Worm (Caenorhabditis elegans) whole organism, L4 larva: ENCODE data around the gene srf-3.
A peak's percentile ranks its signal among the peaks of the same experiment; 100 is the strongest.

ENCODE experiments used
- F10B5.3 ChIP-seq: sonication (generic microtip); optimal IDR thresholded peaks from 2 replicates; lab custom pipeline; 2016; ENCODE audit warnings: mild to moderate bottlenecking, missing genetic modification characterization, missing compliant biosample characterization
- aha-1 ChIP-seq: fragments of 150-350 bp; peaks from one replicate; lab custom pipeline; 2014; ENCODE audit warnings: missing biosample characterization, missing genetic modification characterization
- arid-1 ChIP-seq: fragments of 200-800 bp; sonication (Bioruptor generic); conservative IDR thresholded peaks from 2 replicates; pipeline ENCODE4 v1.3.6; 2022; ENCODE audit warnings: missing genetic modification reagents, missing genetic modification characterization, missing compliant biosample characterization
- attf-4 ChIP-seq: sonication (generic microtip); optimal IDR thresholded peaks from 3 replicates; lab custom pipeline; 2017; ENCODE audit warnings: missing biosample characterization, missing genetic modification characterization
- ceh-20 ChIP-seq: fragments of 200-800 bp; sonication (Bioruptor generic); IDR thresholded peaks from 2 replicates; pipeline ENCODE4 v1.3.6; 2022; ENCODE audit warnings: missing genetic modification reagents, missing genetic modification characterization, missing compliant biosample characterization
- ceh-82 ChIP-seq: sonication (generic microtip); optimal IDR thresholded peaks from 2 replicates; lab custom pipeline; 2017; ENCODE audit warnings: missing biosample characterization, missing genetic modification characterization
- ces-1 ChIP-seq: fragments of 150-350 bp; sonication (generic microtip); optimal IDR thresholded peaks from 4 replicates; lab custom pipeline; 2014; ENCODE audit warnings: missing biosample characterization, missing genetic modification reagents, missing genetic modification characterization
- ctbp-1 ChIP-seq: fragments of 200-800 bp; sonication (Bioruptor generic); IDR thresholded peaks from 2 replicates; pipeline ENCODE4 v1.3.6; 2022; ENCODE audit warnings: missing genetic modification reagents, missing genetic modification characterization, missing compliant biosample characterization
- daf-19 ChIP-seq: fragments of 200-800 bp; sonication (Bioruptor generic); conservative IDR thresholded peaks from 2 replicates; pipeline ENCODE4 v1.3.6; 2022; ENCODE audit warnings: missing genetic modification characterization, missing compliant biosample characterization
- dmd-6 ChIP-seq: fragments of 200-800 bp; sonication (Bioruptor generic); IDR thresholded peaks from 2 replicates; pipeline ENCODE4 v1.3.6; 2022; ENCODE audit warnings: missing genetic modification reagents, missing genetic modification characterization, missing compliant biosample characterization
- dpl-1 ChIP-seq: fragments of 150-350 bp; optimal IDR thresholded peaks from 2 replicates; lab custom pipeline; 2014; ENCODE audit warnings: missing biosample characterization, missing genetic modification reagents, missing genetic modification characterization
- dve-1 ChIP-seq: sonication (generic microtip); optimal IDR thresholded peaks from 2 replicates; lab custom pipeline; 2017; ENCODE audit warnings: antibody characterized with exemption, mild to moderate bottlenecking, missing genetic modification characterization, missing compliant biosample characterization; ENCODE audit not compliant: insufficient read depth
- hlh-11 ChIP-seq: fragments of 200-800 bp; sonication (Bioruptor generic); optimal IDR thresholded peaks from 2 replicates; lab custom pipeline; 2018; ENCODE audit warnings: mild to moderate bottlenecking, missing genetic modification characterization, missing compliant biosample characterization
- hlh-30 ChIP-seq: sonication (generic microtip); optimal IDR thresholded peaks from 2 replicates; lab custom pipeline; 2017; ENCODE audit warnings: antibody characterized with exemption, mild to moderate bottlenecking, missing genetic modification characterization, missing compliant biosample characterization; ENCODE audit not compliant: insufficient read depth
- lin-38 ChIP-seq: fragments of 200-800 bp; sonication (Bioruptor generic); IDR thresholded peaks from 2 replicates; pipeline ENCODE4 v1.3.6; 2022; ENCODE audit warnings: missing genetic modification reagents, missing genetic modification characterization, missing compliant biosample characterization
- madf-9 ChIP-seq: fragments of 200-800 bp; sonication (Bioruptor generic); conservative IDR thresholded peaks from 2 replicates; pipeline ENCODE4 v1.3.6; 2022; ENCODE audit warnings: missing genetic modification reagents, missing genetic modification characterization, missing compliant biosample characterization
- mdl-1 ChIP-seq, 2 experiments: fragments of 150-350 bp in 1 of 2; sonication (generic microtip) in 1 of 2; optimal IDR thresholded peaks; 2 replicates each; lab custom pipeline; 2014 to 2017; ENCODE audit warnings: missing biosample characterization in 2 of 2, missing genetic modification characterization in 2 of 2
- mes-2 ChIP-seq: sonication (generic microtip); optimal IDR thresholded peaks from 2 replicates; lab custom pipeline; 2016; ENCODE audit warnings: missing genotype, mild to moderate bottlenecking, missing genetic modification characterization, missing compliant biosample characterization; ENCODE audit not compliant: poor library complexity, severe bottlenecking
- nhr-11 ChIP-seq: fragments of 150-350 bp; optimal IDR thresholded peaks from 2 replicates; lab custom pipeline; 2014; ENCODE audit warnings: missing biosample characterization, missing genetic modification characterization
- nhr-237 ChIP-seq: sonication (generic microtip); optimal IDR thresholded peaks from 2 replicates; lab custom pipeline; 2017; ENCODE audit warnings: missing biosample characterization, missing genetic modification characterization
- nhr-28 ChIP-seq: fragments of 150-350 bp; optimal IDR thresholded peaks from 2 replicates; lab custom pipeline; 2014; ENCODE audit warnings: missing biosample characterization, missing genetic modification characterization
- nhr-41 ChIP-seq: fragments of 200-800 bp; sonication (Bioruptor generic); IDR thresholded peaks from 2 replicates; pipeline ENCODE4 v1.3.6; 2022; ENCODE audit warnings: missing genetic modification reagents, missing genetic modification characterization, missing compliant biosample characterization
- nhr-42 ChIP-seq: fragments of 200-800 bp; sonication (Bioruptor generic); IDR thresholded peaks from 2 replicates; pipeline ENCODE4 v1.3.6; 2022; ENCODE audit warnings: missing genetic modification characterization, missing compliant biosample characterization
- nhr-48 ChIP-seq: sonication (generic microtip); optimal IDR thresholded peaks from 2 replicates; lab custom pipeline; 2016; ENCODE audit warnings: mild to moderate bottlenecking, missing genetic modification characterization, missing compliant biosample characterization
- nhr-6 ChIP-seq: fragments of 150-350 bp; optimal IDR thresholded peaks from 2 replicates; lab custom pipeline; 2014; ENCODE audit warnings: missing biosample characterization, missing genetic modification characterization
- nhr-77 ChIP-seq: fragments of 150-350 bp; optimal IDR thresholded peaks from 2 replicates; lab custom pipeline; 2014; ENCODE audit warnings: missing biosample characterization, missing genetic modification characterization
- pha-4 ChIP-seq, 2 experiments: fragments of 150-350 bp in 1 of 2; fragments of 200-800 bp in 1 of 2; sonication (Bioruptor generic) in 1 of 2; IDR thresholded peaks in 1 of 2; optimal IDR thresholded peaks in 1 of 2; 2 replicates each; pipeline versions ENCODE4 v1.3.6 to Lab custom; 2014 to 2022; ENCODE audit warnings: missing genetic modification characterization in 2 of 2, missing genetic modification reagents in 2 of 2, missing biosample characterization in 1 of 2, missing compliant biosample characterization in 1 of 2
- php-3 ChIP-seq: fragments of 200-800 bp; sonication (Bioruptor generic); IDR thresholded peaks from 2 replicates; pipeline ENCODE4 v1.3.6; 2022; ENCODE audit warnings: missing genetic modification reagents, missing genetic modification characterization, missing compliant biosample characterization
- pqm-1 ChIP-seq: sonication (generic microtip); optimal IDR thresholded peaks from 2 replicates; lab custom pipeline; 2017; ENCODE audit warnings: missing biosample characterization, missing genetic modification characterization
- rbr-2 ChIP-seq: sonication (generic microtip); optimal IDR thresholded peaks from 2 replicates; lab custom pipeline; 2016; ENCODE audit warnings: missing genotype, missing genetic modification characterization, missing compliant biosample characterization
- spr-3 ChIP-seq: fragments of 200-800 bp; sonication (Bioruptor generic); optimal IDR thresholded peaks from 2 replicates; lab custom pipeline; 2018; ENCODE audit warnings: mild to moderate bottlenecking, missing genetic modification characterization, missing compliant biosample characterization
- tag-97 ChIP-seq: fragments of 200-800 bp; sonication (Bioruptor generic); IDR thresholded peaks from 2 replicates; pipeline ENCODE4 v1.3.6; 2022; ENCODE audit warnings: missing genetic modification characterization, missing compliant biosample characterization
- tra-1 ChIP-seq: fragments of 200-800 bp; sonication (Bioruptor generic); IDR thresholded peaks from 2 replicates; pipeline ENCODE4 v1.3.6; 2022; ENCODE audit warnings: missing genetic modification reagents, missing genetic modification characterization, missing compliant biosample characterization
- unc-62 ChIP-seq, 3 experiments: fragments of 150-350 bp in 1 of 3; sonication (generic microtip); optimal IDR thresholded peaks in 2 of 3; peaks in 1 of 3; 1 replicate in 1 of 3; 2 replicates in 2 of 3; lab custom pipeline; 2014 to 2017; ENCODE audit warnings: missing biosample characterization in 3 of 3, missing genetic modification characterization in 3 of 3, missing genetic modification reagents in 3 of 3, missing genotype in 1 of 3

The srf-3 gene

ce11 chrIV:12854372-12855114, 5.2 kb downstream of the srf-3 start:
- TF ChIP-seq hlh-11 (tag; lab: Kevin White, UChicago) (peak; percentile 25), lin-38 (peak; percentile 38; the same call in 1 of the 2 replicates), ces-1 (GFP tag; lab: Kevin White, UChicago) (no peak), spr-3 (GFP tag; lab: Kevin White, UChicago) (no peak), F10B5.3 (tag; lab: Kevin White, UChicago) (no peak), nhr-28 (tag; lab: Kevin White, UChicago) (peak; percentile 3), ctbp-1 (no peak), pha-4 (GFP tag; IDR thresholded peaks at IDR 0.05; lab: Robert Waterston, UW) (peak; percentile 15; the same call in 1 of the 2 replicates), pha-4 (tag; optimal IDR thresholded peaks at IDR 0.05; lab: Kevin White, UChicago) (no peak), nhr-42 (no peak), dpl-1 (peak; percentile 47), mes-2 (tag; lab: Kevin White, UChicago) (peak; percentile 19), dmd-6 (GFP tag; lab: Robert Waterston, UW) (0 out of 2 replicates have a peak, but pooled peaks have one; percentile 19), mdl-1 (tag; optimal IDR thresholded peaks at IDR 0.05; lab: Kevin White, UChicago) (no peak)
- TF ChIP-seq, all 104 proteins: peak for 7

ce11 chrIV:12855248-12855647, 5.9 kb downstream of the srf-3 start, which contains the start of gene nstp-5:
nstp-5 (plus strand) TSS chrIV:12855548.
- no peak for TF ChIP-seq daf-19 (GFP tag; lab: Robert Waterston, UW)
- peak; percentile 41 for TF ChIP-seq aha-1
- TF ChIP-seq nhr-237 (tag; lab: Kevin White, UChicago): no peak

- TF ChIP-seq ctbp-1 (no peak), dmd-6 (GFP tag; lab: Robert Waterston, UW) (no peak), nhr-28 (tag; lab: Kevin White, UChicago) (no peak), unc-62 (GFP tag; optimal IDR thresholded peaks at IDR 0.05 in 1 of 2; lab: Kevin White, UChicago) (peak in 1 of 2 experiments; percentile 77), unc-62 (tag; optimal IDR thresholded peaks at IDR 0.05; lab: Kevin White, UChicago) (no peak), tag-97 (GFP tag; lab: Robert Waterston, UW) (no peak), rbr-2 (tag; lab: Kevin White, UChicago) (no peak), lin-38 (no peak)
These were observed 10.5 kb downstream of the srf-3 start, which contains the start of gene gcy-18 for ce11 chrIV:12859797-12860196. gcy-18 (plus strand) TSS chrIV:12860097.

ce11 chrIV:12865884-12866283, 16.6 kb downstream of the srf-3 start, which contains the start of gene clec-186:
clec-186 (plus strand) TSS chrIV:12866109.
- TF ChIP-seq nhr-28 (tag; lab: Kevin White, UChicago): peak; percentile 77
- TF ChIP-seq pqm-1 (tag; lab: Kevin White, UChicago): peak; percentile 84
- TF ChIP-seq nhr-77: peak; percentile 38
- TF ChIP-seq hlh-11 (tag; lab: Kevin White, UChicago): peak; percentile 72
- TF ChIP-seq dmd-6 (GFP tag; lab: Robert Waterston, UW): peak; percentile 95
- TF ChIP-seq attf-4 (tag; lab: Kevin White, UChicago): no peak
- TF ChIP-seq arid-1 (GFP tag; lab: Robert Waterston, UW): no peak
- peak; percentile 29 for TF ChIP-seq nhr-6 (tag; lab: Kevin White, UChicago)
- peak; percentile 49 for TF ChIP-seq nhr-48 (tag; lab: Kevin White, UChicago)
- TF ChIP-seq nhr-41 (GFP tag; lab: Robert Waterston, UW): peak; percentile 80; the same call in 1 of the 2 replicates
- peak; percentile 60 for TF ChIP-seq dve-1 (tag; lab: Kevin White, UChicago)
- TF ChIP-seq nhr-11 (tag; lab: Kevin White, UChicago): no peak
- no peak for TF ChIP-seq ceh-82 (tag; lab: Kevin White, UChicago)
- peak; percentile 15 for TF ChIP-seq hlh-30
- peak; percentile 36; the same call in 1 of the 2 replicates for TF ChIP-seq tra-1 (GFP tag; lab: Robert Waterston, UW)
- TF ChIP-seq php-3: peak; percentile 67; the same call in 1 of the 2 replicates
- no peak for TF ChIP-seq ceh-20 (GFP tag; lab: Robert Waterston, UW)
- TF ChIP-seq unc-62 (GFP tag; optimal IDR thresholded peaks at IDR 0.05 in 1 of 2; lab: Kevin White, UChicago): peak in 1 of 2 experiments; percentile 85
- no peak for TF ChIP-seq unc-62 (tag; optimal IDR thresholded peaks at IDR 0.05; lab: Kevin White, UChicago)
- TF ChIP-seq madf-9: no peak
